Worm (Caenorhabditis elegans) whole organism, midembryonic: Measurements from ENCODE around the gene cyp-25A2.
"Not testable (repeated sequence)": the region's sequence is repeated elsewhere in the genome, so short reads cannot be mapped to it uniquely, and the experiment has no call there.

Source experiments
- T22C8.4 ChIP-seq: fragments of 200-800 bp; sonication (Bioruptor generic); IDR thresholded peaks from 2 replicates; pipeline ENCODE4 v1.3.6; 2022; ENCODE audit warnings: missing genetic modification characterization, missing compliant biosample characterization
- cog-1 ChIP-seq: sonication (generic microtip); optimal IDR thresholded peaks from 2 replicates; lab custom pipeline; 2016; ENCODE audit warnings: missing genetic modification characterization, missing compliant biosample characterization
- flt-1 ChIP-seq: fragments of 200-800 bp; sonication (Bioruptor generic); IDR thresholded peaks from 2 replicates; pipeline ENCODE4 v1.3.6; 2022; ENCODE audit warnings: missing genetic modification characterization, missing compliant biosample characterization
- klf-2 ChIP-seq: fragments of 200-800 bp; sonication (Bioruptor generic); conservative IDR thresholded peaks from 2 replicates; pipeline ENCODE4 v1.3.6; 2022; ENCODE audit warnings: missing genetic modification reagents, missing genetic modification characterization, missing compliant biosample characterization
- med-1 ChIP-seq: sonication (generic microtip); optimal IDR thresholded peaks from 2 replicates; lab custom pipeline; 2017; ENCODE audit warnings: missing genetic modification characterization, mild to moderate bottlenecking, missing compliant biosample characterization, antibody characterized with exemption, missing genetic modification reagents; ENCODE audit not compliant: insufficient read depth
- ref-1 ChIP-seq: fragments of 200-800 bp; sonication (Bioruptor generic); conservative IDR thresholded peaks from 2 replicates; pipeline ENCODE4 v1.3.6; 2022; ENCODE audit warnings: missing genetic modification reagents, missing genetic modification characterization, missing compliant biosample characterization
- tab-1 ChIP-seq: fragments of 200-800 bp; sonication (Bioruptor generic); IDR thresholded peaks from 2 replicates; pipeline ENCODE4 v1.3.6; 2022; ENCODE audit warnings: missing genetic modification characterization, missing compliant biosample characterization
- ztf-23 ChIP-seq: fragments of 200-800 bp; sonication (Bioruptor generic); IDR thresholded peaks from 2 replicates; pipeline ENCODE4 v1.3.6; 2022; ENCODE audit warnings: missing genetic modification reagents, missing genetic modification characterization, missing compliant biosample characterization
- ztf-29 ChIP-seq: fragments of 200-800 bp; sonication (Bioruptor generic); IDR thresholded peaks from 2 replicates; pipeline ENCODE4 v1.3.6; 2022; ENCODE audit warnings: missing genetic modification reagents, missing genetic modification characterization, missing compliant biosample characterization

cyp-25A2 gene

ce11 chrIII:3814421-3814820, 20.6 kb upstream of the cyp-25A2 start:
- TF ChIP-seq cog-1, result no peak
- TF ChIP-seq ztf-23 (GFP tag; lab: Robert Waterston, UW), result no peak

- no peak for TF ChIP-seq med-1 (GFP tag; lab: Kevin White, UChicago)
Measured at ce11 chrIII:3819579-3819978, 15.4 kb upstream of the cyp-25A2 start, which contains the start of gene dpy-27. Gene dpy-27, minus strand, starts transcription at chrIII:3819679.

- 0 out of 2 replicates have a peak, but pooled peaks have one; percentile 28 for TF ChIP-seq tab-1
- peak; percentile 45; the same call in 1 of the 2 replicates for TF ChIP-seq ztf-23 (GFP tag; lab: Robert Waterston, UW)
- no peak for TF ChIP-seq ztf-29 (GFP tag; lab: Robert Waterston, UW)
- TF ChIP-seq klf-2 (GFP tag; lab: Robert Waterston, UW), result no peak
- no peak for TF ChIP-seq ref-1 (GFP tag; lab: Robert Waterston, UW)
- no peak for TF ChIP-seq med-1 (GFP tag; lab: Kevin White, UChicago)
- no peak for TF ChIP-seq T22C8.4 (GFP tag; lab: Robert Waterston, UW)
- TF ChIP-seq cog-1, result peak; percentile 46
- no peak for TF ChIP-seq flt-1
Measured at ce11 chrIII:3820134-3820533, 14.9 kb upstream of the cyp-25A2 start.

ce11 chrIII:3821969-3822453, 13.0 kb upstream of the cyp-25A2 start, which contains the start of gene amx-1:
Gene amx-1, plus strand, starts transcription at chrIII:3822403.
- TF ChIP-seq cog-1 (no peak), klf-2 (GFP tag; lab: Robert Waterston, UW) (no peak), ztf-23 (GFP tag; lab: Robert Waterston, UW) (no peak), flt-1 (no peak)

ce11 chrIII:3829105-3829504, 5.9 kb upstream of the cyp-25A2 start, which contains the start of gene cnnm-5:
Gene cnnm-5, minus strand, starts transcription at chrIII:3829205.
- TF ChIP-seq ref-1 (GFP tag; lab: Robert Waterston, UW), result no peak
- TF ChIP-seq tab-1, result no peak
- TF ChIP-seq ztf-23 (GFP tag; lab: Robert Waterston, UW), result no peak
- TF ChIP-seq T22C8.4 (GFP tag; lab: Robert Waterston, UW), result no peak
- no peak for TF ChIP-seq flt-1
- TF ChIP-seq ztf-29 (GFP tag; lab: Robert Waterston, UW), result no peak
- no peak for TF ChIP-seq klf-2 (GFP tag; lab: Robert Waterston, UW)
- TF ChIP-seq med-1 (GFP tag; lab: Kevin White, UChicago), result no peak
- TF ChIP-seq cog-1, result no peak

- TF ChIP-seq cog-1, result no peak
- TF ChIP-seq med-1 (GFP tag; lab: Kevin White, UChicago), result no peak
- no peak for TF ChIP-seq ztf-23 (GFP tag; lab: Robert Waterston, UW)
- TF ChIP-seq T22C8.4 (GFP tag; lab: Robert Waterston, UW), result no peak
- TF ChIP-seq ref-1 (GFP tag; lab: Robert Waterston, UW), result no peak
Measured at ce11 chrIII:3831381-3831780, 3.6 kb upstream of the cyp-25A2 start, which contains the start of gene C36A4.10. Gene C36A4.10, minus strand, starts transcription at chrIII:3831481.

- TF ChIP-seq cog-1 (no peak), med-1 (GFP tag; lab: Kevin White, UChicago) (no peak), tab-1 (no peak), T22C8.4 (GFP tag; lab: Robert Waterston, UW) (no peak), ref-1 (GFP tag; lab: Robert Waterston, UW) (no peak), ztf-29 (GFP tag; lab: Robert Waterston, UW) (no peak), klf-2 (GFP tag; lab: Robert Waterston, UW) (no peak), ztf-23 (GFP tag; lab: Robert Waterston, UW) (no peak), flt-1 (no peak)
Measured at ce11 chrIII:3831798-3832197, 3.2 kb upstream of the cyp-25A2 start.

ce11 chrIII:3832291-3832690, 2.7 kb upstream of the cyp-25A2 start, which contains the start of gene cyp-25A1:
Gene cyp-25A1, plus strand, starts transcription at chrIII:3832591.
- TF ChIP-seq med-1 (GFP tag; lab: Kevin White, UChicago) (no peak), tab-1 (no peak), klf-2 (GFP tag; lab: Robert Waterston, UW) (no peak), flt-1 (no peak), ref-1 (GFP tag; lab: Robert Waterston, UW) (no peak), T22C8.4 (GFP tag; lab: Robert Waterston, UW) (no peak), cog-1 (no peak), ztf-23 (GFP tag; lab: Robert Waterston, UW) (no peak), ztf-29 (GFP tag; lab: Robert Waterston, UW) (no peak)

- TF ChIP-seq flt-1 (no peak), ref-1 (GFP tag; lab: Robert Waterston, UW) (no peak), ztf-23 (GFP tag; lab: Robert Waterston, UW) (no peak), ztf-29 (GFP tag; lab: Robert Waterston, UW) (no peak), klf-2 (GFP tag; lab: Robert Waterston, UW) (no peak), med-1 (GFP tag; lab: Kevin White, UChicago) (no peak), tab-1 (no peak), cog-1 (no peak), T22C8.4 (GFP tag; lab: Robert Waterston, UW) (no peak)
Measured at ce11 chrIII:3839635-3840034, 4.6 kb downstream of the cyp-25A2 start, which contains the start of gene cyp-25A3. Gene cyp-25A3, minus strand, starts transcription at chrIII:3839735.

- not testable (repeated sequence) for TF ChIP-seq tab-1; klf-2 (GFP tag; lab: Robert Waterston, UW); ztf-23 (GFP tag; lab: Robert Waterston, UW)
Measured at ce11 chrIII:3840279-3840678, 5.3 kb downstream of the cyp-25A2 start, which contains the start of gene C36A4.11. Gene C36A4.11, plus strand, starts transcription at chrIII:3840579.
